Worm (Caenorhabditis elegans): ENCODE data around the gene fbxa-147.

DNA sequence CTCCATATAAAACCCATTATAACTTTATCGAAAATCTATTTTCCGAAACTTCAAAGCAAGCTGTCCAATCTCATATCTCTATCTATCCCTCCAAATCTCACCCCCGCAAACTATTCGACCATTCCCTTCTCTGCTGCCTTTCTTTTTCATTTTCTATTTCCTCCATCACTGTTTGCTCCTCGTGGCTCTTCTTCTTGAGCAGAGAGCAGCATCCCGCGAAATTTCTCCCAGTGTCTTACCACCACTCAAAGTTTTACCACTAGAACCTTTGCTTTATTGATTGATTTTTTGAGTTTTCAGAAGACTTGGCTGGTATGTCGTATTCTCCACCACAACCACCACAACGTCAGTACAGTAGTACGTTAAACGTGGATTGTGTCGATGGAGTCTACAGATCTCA lies 13.0 kb downstream of the fbxa-147 start, which contains the start of gene oig-3:
- no peak for TF ChIP-seq F13H6.1 (tag; optimal IDR thresholded peaks at IDR 0.05)
- TF ChIP-seq ama-1 (optimal IDR thresholded peaks at IDR 0.05) = no peak
- TF ChIP-seq ceh-6 (GFP tag; optimal IDR thresholded peaks at IDR 0.05) = no peak
- TF ChIP-seq elt-2 (tag; optimal IDR thresholded peaks at IDR 0.05) = no peak
- no peak for TF ChIP-seq pha-2 (tag; optimal IDR thresholded peaks at IDR 0.05)
- TF ChIP-seq gmeb-2 (tag; optimal IDR thresholded peaks at IDR 0.05) = no peak
- no peak for TF ChIP-seq ceh-30 (tag; optimal IDR thresholded peaks at IDR 0.05)
- TF ChIP-seq unc-55 (GFP tag; optimal IDR thresholded peaks at IDR 0.05) = no peak
- TF ChIP-seq unc-42 (tag; optimal IDR thresholded peaks at IDR 0.05) = no peak
- no peak for TF ChIP-seq lim-6 (tag; optimal IDR thresholded peaks at IDR 0.05)
- no peak for TF ChIP-seq madf-2 (tag; optimal IDR thresholded peaks at IDR 0.05)
- no peak for TF ChIP-seq pax-1 (tag; optimal IDR thresholded peaks at IDR 0.05)
- TF ChIP-seq T23F11.4 (GFP tag; optimal IDR thresholded peaks at IDR 0.05) = no peak
- TF ChIP-seq ets-4 (tag; optimal IDR thresholded peaks at IDR 0.05) = no peak
